Worm (Caenorhabditis elegans): Measurements from ENCODE around the gene spdl-1.
A peak's percentile ranks its signal among the peaks of the same experiment; 100 is the strongest.

Gene spdl-1

ce11 chrII:7808950-7809349 lies 27.6 kb downstream of the spdl-1 start (continued):
- TF ChIP-seq ZK546.5 (tag; optimal IDR thresholded peaks at IDR 0.05) (no peak), Y55F3AM.14 (GFP tag; optimal IDR thresholded peaks at IDR 0.05) (peak; percentile 63), ceh-82 (tag; optimal IDR thresholded peaks at IDR 0.05) (no peak), lin-13 (GFP tag; optimal IDR thresholded peaks at IDR 0.05) (no peak), egl-27 (tag; optimal IDR thresholded peaks at IDR 0.05) (no peak), fos-1 (tag; optimal IDR thresholded peaks at IDR 0.05) (peak; percentile 82), sma-3 (GFP tag; optimal IDR thresholded peaks at IDR 0.05) (peak; percentile 23), nhr-77 (tag; optimal IDR thresholded peaks at IDR 0.05) (no peak), F13H6.1 (tag; optimal IDR thresholded peaks at IDR 0.05) (peak; percentile 49), unc-55 (GFP tag; optimal IDR thresholded peaks at IDR 0.05) (no peak), alr-1 (tag; optimal IDR thresholded peaks at IDR 0.05) (no peak), nhr-12 (tag; optimal IDR thresholded peaks at IDR 0.05) (no peak), nhr-21 (tag; optimal IDR thresholded peaks at IDR 0.05) (no peak)

- TF ChIP-seq ceh-82 (tag; optimal IDR thresholded peaks at IDR 0.05) (no peak), gmeb-1 (tag; optimal IDR thresholded peaks at IDR 0.05) (no peak), lin-39 (tag; optimal IDR thresholded peaks at IDR 0.05) (no peak), ZK546.5 (tag; optimal IDR thresholded peaks at IDR 0.05) (no peak), nhr-23 (tag; optimal IDR thresholded peaks at IDR 0.05) (no peak), sma-3 (GFP tag; optimal IDR thresholded peaks at IDR 0.05) (no peak), F13H6.1 (tag; optimal IDR thresholded peaks at IDR 0.05) (no peak), skn-1 (tag; optimal IDR thresholded peaks at IDR 0.05) (no peak), mbf-1 (tag; optimal IDR thresholded peaks at IDR 0.05) (no peak), nhr-12 (tag; optimal IDR thresholded peaks at IDR 0.05) (no peak), nhr-11 (tag; optimal IDR thresholded peaks at IDR 0.05) (no peak), nhr-129 (tag; optimal IDR thresholded peaks at IDR 0.05) (no peak), lin-11 (tag; optimal IDR thresholded peaks at IDR 0.05) (no peak), nhr-77 (tag; optimal IDR thresholded peaks at IDR 0.05) (no peak), elt-3 (tag; optimal IDR thresholded peaks at IDR 0.05) (no peak), nhr-10 (tag; optimal IDR thresholded peaks at IDR 0.05) (no peak), mab-5 (tag; optimal IDR thresholded peaks at IDR 0.05) (no peak), ztf-11 (tag; optimal IDR thresholded peaks at IDR 0.05) (no peak), mdl-1 (tag; optimal IDR thresholded peaks at IDR 0.05) (no peak), blmp-1 (tag; optimal IDR thresholded peaks at IDR 0.05; ENCODE audit: insufficient read depth) (no peak)
Measured at ce11 chrII:7809358-7809914, 28.1 kb downstream of the spdl-1 start.

ce11 chrII:7810162-7810868 lies 28.9 kb downstream of the spdl-1 start:
- TF ChIP-seq ztf-11 (tag; optimal IDR thresholded peaks at IDR 0.05): no peak
- no peak for TF ChIP-seq ztf-1 (GFP tag; conservative IDR thresholded peaks at IDR 0.05)
- TF ChIP-seq F13H6.1 (tag; optimal IDR thresholded peaks at IDR 0.05): no peak
- TF ChIP-seq aly-2 (tag; optimal IDR thresholded peaks at IDR 0.05): no peak
- no peak for TF ChIP-seq lin-11 (tag; optimal IDR thresholded peaks at IDR 0.05)
- no peak for TF ChIP-seq nhr-21 (tag; optimal IDR thresholded peaks at IDR 0.05)

- TF ChIP-seq sma-9 (GFP tag; optimal IDR thresholded peaks at IDR 0.05) (no peak), sma-9 (tag; optimal IDR thresholded peaks at IDR 0.05) (no peak), nhr-77 (tag; optimal IDR thresholded peaks at IDR 0.05) (no peak), lsy-2 (tag; optimal IDR thresholded peaks at IDR 0.05) (no peak), fos-1 (tag; optimal IDR thresholded peaks at IDR 0.05) (no peak), mbf-1 (tag; optimal IDR thresholded peaks at IDR 0.05) (no peak), elt-3 (tag; optimal IDR thresholded peaks at IDR 0.05) (no peak), unc-55 (GFP tag; optimal IDR thresholded peaks at IDR 0.05) (no peak), egl-27 (tag; optimal IDR thresholded peaks at IDR 0.05) (no peak), F13H6.1 (tag; optimal IDR thresholded peaks at IDR 0.05) (no peak), elt-1 (tag; optimal IDR thresholded peaks at IDR 0.05) (no peak), nhr-23 (tag; optimal IDR thresholded peaks at IDR 0.05) (no peak), R02D3.7 (tag; optimal IDR thresholded peaks at IDR 0.05) (no peak), ceh-16 (tag; optimal IDR thresholded peaks at IDR 0.05) (no peak), alr-1 (tag; optimal IDR thresholded peaks at IDR 0.05) (no peak), gmeb-1 (tag; optimal IDR thresholded peaks at IDR 0.05) (no peak)
Measured at ce11 chrII:7810869-7811543, 29.6 kb downstream of the spdl-1 start, which contains the start of gene cki-1. cki-1 (plus strand) TSS chrII:7811240.
